Fruit fly (Drosophila melanogaster) whole organism, embryonic: Measurements from ENCODE around the gene alphaCOP.
A peak's percentile ranks its signal among the peaks of the same experiment; 100 is the strongest.

Source experiments
- B-H1 ChIP-seq: fragments of 200-800 bp; sonication (Bioruptor generic); IDR thresholded peaks from 3 replicates; pipeline ENCODE4 v1.3.6; 2022; ENCODE audit warnings: missing biosample characterization, missing genetic modification characterization
- CG10979 ChIP-seq: fragments of 200-800 bp; sonication (Bioruptor generic); optimal IDR thresholded peaks from 2 replicates; lab custom pipeline; 2018; ENCODE audit warnings: missing biosample characterization, mild to moderate bottlenecking, missing genetic modification characterization, moderate library complexity
- CG1233 ChIP-seq: fragments of 200-800 bp; sonication (Bioruptor generic); optimal IDR thresholded peaks from 4 replicates; lab custom pipeline; 2018; ENCODE audit warnings: missing biosample characterization, mild to moderate bottlenecking, missing genetic modification characterization
- CG13287 ChIP-seq: fragments of 200-800 bp; sonication (Bioruptor generic); IDR thresholded peaks from 2 replicates; pipeline ENCODE4 v1.3.6; 2022; ENCODE audit warnings: missing biosample characterization, missing genetic modification characterization; ENCODE audit not compliant: partially characterized antibody
- CG14710 ChIP-seq: fragments of 200-800 bp; sonication (Bioruptor generic); optimal IDR thresholded peaks from 3 replicates; lab custom pipeline; 2019; ENCODE audit warnings: missing biosample characterization, mild to moderate bottlenecking, missing genetic modification characterization, moderate library complexity
- CG15514 ChIP-seq: fragments of 200-800 bp; sonication (Bioruptor generic); optimal IDR thresholded peaks from 3 replicates; lab custom pipeline; 2017; ENCODE audit warnings: missing biosample characterization, missing genetic modification characterization, mild to moderate bottlenecking, moderate library complexity, missing genetic modification reagents
- CG17802 ChIP-seq: fragments of 200-800 bp; sonication (Bioruptor generic); optimal IDR thresholded peaks from 2 replicates; lab custom pipeline; 2018; ENCODE audit warnings: missing biosample characterization, mild to moderate bottlenecking, missing genetic modification characterization, moderate library complexity
- CG18619 ChIP-seq: fragments of 200-800 bp; sonication (Bioruptor generic); optimal IDR thresholded peaks from 3 replicates; lab custom pipeline; 2017; ENCODE audit warnings: missing biosample characterization, mild to moderate bottlenecking, missing genetic modification characterization
- CG18764 ChIP-seq: fragments of 200-800 bp; sonication (Bioruptor generic); optimal IDR thresholded peaks from 3 replicates; lab custom pipeline; 2016; ENCODE audit warnings: missing biosample characterization, missing genetic modification characterization
- CG2116 ChIP-seq: fragments of 200-800 bp; sonication (Bioruptor generic); optimal IDR thresholded peaks from 3 replicates; lab custom pipeline; 2018; ENCODE audit warnings: missing biosample characterization, mild to moderate bottlenecking, missing genetic modification characterization
- CG2678 ChIP-seq: fragments of 200-800 bp; sonication (Bioruptor generic); optimal IDR thresholded peaks from 3 replicates; lab custom pipeline; 2019; ENCODE audit warnings: missing biosample characterization, mild to moderate bottlenecking, missing genetic modification characterization, moderate library complexity
- CG2875 ChIP-seq: fragments of 200-800 bp; sonication (Bioruptor generic); optimal IDR thresholded peaks from 2 replicates; lab custom pipeline; 2017; ENCODE audit warnings: missing biosample characterization, mild to moderate bottlenecking, missing genetic modification characterization, missing genetic modification reagents
- CG31388 ChIP-seq: fragments of 200-800 bp; sonication (Bioruptor generic); optimal IDR thresholded peaks from 2 replicates; lab custom pipeline; 2016; ENCODE audit warnings: missing biosample characterization, missing genetic modification characterization
- CG34224 ChIP-seq: fragments of 200-800 bp; sonication (Bioruptor generic); IDR thresholded peaks from 3 replicates; pipeline ENCODE4 v1.3.6; 2022; ENCODE audit warnings: missing biosample characterization, missing genetic modification characterization; ENCODE audit not compliant: partially characterized antibody
- CG34422 ChIP-seq: fragments of 200-800 bp; sonication (Bioruptor generic); IDR thresholded peaks from 3 replicates; pipeline ENCODE4 v1.3.6; 2022; ENCODE audit warnings: missing biosample characterization, missing genetic modification characterization
- CG3726 ChIP-seq: fragments of 200-800 bp; sonication (Bioruptor generic); IDR thresholded peaks from 3 replicates; pipeline ENCODE4, ENCODE4 v1.3.6; 2022; ENCODE audit warnings: missing biosample characterization, missing genetic modification characterization
- CG3838 ChIP-seq: fragments of 200-800 bp; sonication (Bioruptor generic); optimal IDR thresholded peaks from 3 replicates; lab custom pipeline; 2016; ENCODE audit warnings: missing biosample characterization, missing genetic modification characterization
- CG4282 ChIP-seq: fragments of 200-800 bp; sonication (Bioruptor generic); optimal IDR thresholded peaks from 2 replicates; lab custom pipeline; 2016; ENCODE audit warnings: missing biosample characterization, missing genetic modification characterization
- CG4617 ChIP-seq: fragments of 200-800 bp; sonication (Bioruptor generic); optimal IDR thresholded peaks from 3 replicates; lab custom pipeline; 2016; ENCODE audit warnings: missing biosample characterization, missing genetic modification characterization, borderline replicate concordance
- CG4820 ChIP-seq: fragments of 200-800 bp; sonication (Bioruptor generic); optimal IDR thresholded peaks from 3 replicates; lab custom pipeline; 2016; ENCODE audit warnings: missing biosample characterization, missing genetic modification characterization
- CG6254 ChIP-seq: fragments of 200-800 bp; sonication (Bioruptor generic); optimal IDR thresholded peaks from 3 replicates; lab custom pipeline; 2017; ENCODE audit warnings: mild to moderate bottlenecking, missing biosample characterization, missing genetic modification reagents, missing genetic modification characterization
- CG7963 ChIP-seq: fragments of 200-800 bp; sonication (Bioruptor generic); IDR thresholded peaks from 3 replicates; pipeline ENCODE4 v1.3.6; 2022; ENCODE audit warnings: missing biosample characterization, missing genetic modification characterization; ENCODE audit not compliant: partially characterized antibody
- CG8944 ChIP-seq: fragments of 200-800 bp; sonication (Bioruptor generic); optimal IDR thresholded peaks from 3 replicates; lab custom pipeline; 2016; ENCODE audit warnings: missing biosample characterization, missing genetic modification characterization
- CG9437 ChIP-seq: fragments of 200-800 bp; sonication (Bioruptor generic); optimal IDR thresholded peaks from 2 replicates; lab custom pipeline; 2018; ENCODE audit warnings: missing biosample characterization, mild to moderate bottlenecking, missing genetic modification characterization
- CG9609 ChIP-seq: fragments of 200-800 bp; sonication (Bioruptor generic); optimal IDR thresholded peaks from 3 replicates; lab custom pipeline; 2016; ENCODE audit warnings: missing biosample characterization, missing genetic modification characterization
- CG9797 ChIP-seq: fragments of 200-800 bp; sonication (Bioruptor generic); optimal IDR thresholded peaks from 3 replicates; lab custom pipeline; 2018; ENCODE audit warnings: missing biosample characterization, mild to moderate bottlenecking, missing genetic modification characterization
- E2f2 ChIP-seq: fragments of 200-800 bp; sonication (Bioruptor generic); IDR thresholded peaks from 2 replicates; pipeline ENCODE4 v1.3.6; 2022; ENCODE audit warnings: missing biosample characterization, missing genetic modification characterization
- H2.0 ChIP-seq: fragments of 200-800 bp; sonication (Bioruptor generic); IDR thresholded peaks from 2 replicates; pipeline ENCODE4 v1.3.6; 2022; ENCODE audit warnings: missing biosample characterization, missing genetic modification characterization
- HHEX ChIP-seq: fragments of 200-800 bp; sonication (Bioruptor generic); optimal IDR thresholded peaks from 3 replicates; lab custom pipeline; 2017; ENCODE audit warnings: missing biosample characterization, mild to moderate bottlenecking, missing genetic modification characterization, missing genetic modification reagents
- NC2β ChIP-seq: fragments of 200-800 bp; sonication (Bioruptor generic); optimal IDR thresholded peaks from 2 replicates; lab custom pipeline; 2016; ENCODE audit warnings: missing biosample characterization, missing genetic modification characterization
- Opbp ChIP-seq: fragments of 200-800 bp; sonication (Bioruptor generic); IDR thresholded peaks from 3 replicates; pipeline ENCODE4 v1.3.6; 2022; ENCODE audit warnings: missing biosample characterization, missing genetic modification characterization; ENCODE audit not compliant: partially characterized antibody
- PHDP ChIP-seq: fragments of 200-800 bp; sonication (Bioruptor generic); optimal IDR thresholded peaks from 3 replicates; lab custom pipeline; 2018; ENCODE audit warnings: missing biosample characterization, mild to moderate bottlenecking, missing genetic modification characterization, moderate library complexity
- Scr ChIP-seq: fragments of 200-800 bp; sonication (Bioruptor generic); IDR thresholded peaks from 2 replicates; pipeline ENCODE4 v1.3.6; 2022; ENCODE audit warnings: missing biosample characterization, missing genetic modification characterization; ENCODE audit not compliant: partially characterized antibody
- Ssrp ChIP-seq: fragments of 200-800 bp; sonication (Bioruptor generic); optimal IDR thresholded peaks from 2 replicates; lab custom pipeline; 2018; ENCODE audit warnings: missing biosample characterization, mild to moderate bottlenecking, missing genetic modification characterization, moderate library complexity
- Stat92E ChIP-seq, 3 experiments: fragments of >200 bp in 2 of 3; fragments of 200-800 bp in 1 of 3; sonication (Bioruptor generic) in 1 of 3; optimal IDR thresholded peaks; 2 replicates each; lab custom pipeline; 2017 to 2019; ENCODE audit warnings: missing biosample characterization in 3 of 3, missing genetic modification characterization in 3 of 3, mild to moderate bottlenecking in 1 of 3, moderate library complexity in 1 of 3
- Tbp ChIP-seq: fragments of >200 bp; optimal IDR thresholded peaks from 2 replicates; lab custom pipeline; 2018; ENCODE audit warnings: missing biosample characterization, missing genetic modification characterization
- ash1 ChIP-seq: fragments of 200-800 bp; sonication (Bioruptor generic); optimal IDR thresholded peaks from 2 replicates; lab custom pipeline; 2018; ENCODE audit warnings: missing biosample characterization, mild to moderate bottlenecking, missing genetic modification characterization
- ci ChIP-seq: fragments of 200-800 bp; sonication (Bioruptor generic); IDR thresholded peaks from 3 replicates; pipeline ENCODE4 v1.3.6; 2022; ENCODE audit warnings: missing biosample characterization, missing genetic modification characterization
- croc ChIP-seq: fragments of 200-800 bp; sonication (Bioruptor generic); conservative IDR thresholded peaks from 3 replicates; pipeline ENCODE4 v1.3.6; 2022; ENCODE audit warnings: missing biosample characterization, missing genetic modification characterization
- emc ChIP-seq: fragments of 200-800 bp; sonication (Bioruptor generic); optimal IDR thresholded peaks from 2 replicates; lab custom pipeline; 2016; ENCODE audit warnings: missing biosample characterization, missing genetic modification characterization
- ems ChIP-seq: fragments of 200-800 bp; sonication (Bioruptor generic); optimal IDR thresholded peaks from 3 replicates; lab custom pipeline; 2016; ENCODE audit warnings: missing biosample characterization, missing genetic modification characterization
- jing ChIP-seq: fragments of 200-800 bp; sonication (Bioruptor generic); optimal IDR thresholded peaks from 2 replicates; lab custom pipeline; 2018; ENCODE audit warnings: missing biosample characterization, mild to moderate bottlenecking, missing genetic modification characterization
- jumu ChIP-seq: fragments of 200-800 bp; sonication (Bioruptor generic); optimal IDR thresholded peaks from 3 replicates; lab custom pipeline; 2016; ENCODE audit warnings: missing biosample characterization, missing genetic modification characterization
- lab ChIP-seq: fragments of 200-800 bp; sonication (Bioruptor generic); optimal IDR thresholded peaks from 3 replicates; lab custom pipeline; 2017; ENCODE audit warnings: missing biosample characterization, missing genetic modification characterization, mild to moderate bottlenecking, moderate library complexity, missing genetic modification reagents
- nau ChIP-seq: fragments of 200-800 bp; sonication (Bioruptor generic); optimal IDR thresholded peaks from 3 replicates; lab custom pipeline; 2017; ENCODE audit warnings: missing biosample characterization, mild to moderate bottlenecking, missing genetic modification characterization, missing genetic modification reagents
- phol ChIP-seq: fragments of 200-800 bp; sonication (Bioruptor generic); optimal IDR thresholded peaks from 3 replicates; lab custom pipeline; 2018; ENCODE audit warnings: missing biosample characterization, mild to moderate bottlenecking, missing genetic modification characterization, moderate library complexity
- rib ChIP-seq: fragments of 200-800 bp; sonication (Bioruptor generic); IDR thresholded peaks from 2 replicates; pipeline ENCODE4 v1.3.6; 2022; ENCODE audit warnings: missing biosample characterization, missing genetic modification characterization
- row ChIP-seq: fragments of 200-800 bp; sonication (Bioruptor generic); IDR thresholded peaks from 3 replicates; pipeline ENCODE4 v1.3.6; 2022; ENCODE audit warnings: missing biosample characterization, missing genetic modification characterization
- sens ChIP-seq: fragments of 200-800 bp; sonication (Bioruptor generic); peaks from one replicate; lab custom pipeline; 2016; ENCODE audit warnings: missing biosample characterization, missing genetic modification characterization
- sna ChIP-seq: fragments of 200-800 bp; sonication (Bioruptor generic); IDR thresholded peaks from 2 replicates; pipeline ENCODE4 v1.3.6; 2022; ENCODE audit warnings: missing biosample characterization, missing genetic modification characterization; ENCODE audit not compliant: partially characterized antibody

Gene alphaCOP

DNA sequence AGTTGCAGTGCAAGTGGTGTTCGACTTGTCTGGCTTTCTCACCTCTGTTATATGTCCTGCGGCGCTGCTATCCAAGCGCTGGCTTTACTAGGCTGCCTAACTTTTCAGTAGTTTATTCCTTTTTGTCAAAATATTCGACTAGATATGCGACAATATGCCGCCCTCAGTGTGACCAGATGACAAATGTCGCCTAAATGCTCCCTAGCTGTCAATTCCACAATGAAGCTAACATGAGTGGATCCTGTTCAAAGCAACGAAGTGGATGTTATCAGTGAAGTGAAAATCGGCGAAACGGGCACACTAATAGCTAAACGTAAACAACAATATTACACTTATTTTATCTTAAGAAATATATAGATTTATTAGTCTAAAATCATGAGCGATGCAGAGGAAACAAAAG lies 19.9 kb upstream of the alphaCOP start, which contains the start of the genes Srrm234 and CG7974 (continued):
- TF ChIP-seq CG13287 (GFP tag; lab: Robert Waterston, UW) = peak; percentile 69
- peak; percentile 14 for TF ChIP-seq NC2β
- no peak for TF ChIP-seq ci
- TF ChIP-seq CG18619 = no peak
- no peak for TF ChIP-seq CG4820 (GFP tag; lab: Kevin White, UChicago)
- TF ChIP-seq lab (GFP tag; lab: Kevin White, UChicago) = no peak
- TF ChIP-seq CG10979 = peak; percentile 6
- TF ChIP-seq E2f2 = peak; percentile 55
- TF ChIP-seq CG34224 (GFP tag; lab: Robert Waterston, UW) = peak; percentile 36; the same call in 1 of the 3 replicates
- TF ChIP-seq CG15514 (GFP tag; lab: Kevin White, UChicago) = peak; percentile 93
- peak; percentile 39; the same call in 1 of the 2 replicates for TF ChIP-seq sna
- TF ChIP-seq jing (GFP tag; lab: Kevin White, UChicago) = no peak
- peak; percentile 78 for TF ChIP-seq CG4617 (GFP tag; lab: Kevin White, UChicago)
- no peak for TF ChIP-seq CG3838 (GFP tag; lab: Kevin White, UChicago)
- peak; percentile 29; the same call in 1 of the 3 replicates for TF ChIP-seq row (GFP tag; lab: Robert Waterston, UW)
- TF ChIP-seq CG6254 (GFP tag; lab: Kevin White, UChicago) = no peak
- peak; percentile 53 for TF ChIP-seq phol (tag; lab: Kevin White, UChicago)
- no peak for TF ChIP-seq ems (GFP tag; lab: Kevin White, UChicago)
- TF ChIP-seq PHDP (tag; lab: Kevin White, UChicago) = no peak
- no peak for TF ChIP-seq CG8944
- no peak for TF ChIP-seq CG17802 (tag; lab: Kevin White, UChicago)
- TF ChIP-seq CG18764 (GFP tag; lab: Kevin White, UChicago) = no peak
- no peak for TF ChIP-seq nau (GFP tag; lab: Kevin White, UChicago)
- no peak for TF ChIP-seq CG1233
- no peak for TF ChIP-seq B-H1
- no peak for TF ChIP-seq rib
- no peak for TF ChIP-seq croc (GFP tag; lab: Robert Waterston, UW)
- TF ChIP-seq CG34422 (GFP tag; lab: Robert Waterston, UW) = no peak
- TF ChIP-seq ash1 (GFP tag; lab: Kevin White, UChicago) = no peak
- no peak for TF ChIP-seq CG3726 (GFP tag; lab: Robert Waterston, UW)
- no peak for TF ChIP-seq CG2875 (GFP tag; lab: Kevin White, UChicago)
- no peak for TF ChIP-seq CG2678 (tag; lab: Kevin White, UChicago)
- no peak for TF ChIP-seq H2.0 (GFP tag; lab: Robert Waterston, UW)
- peak; percentile 34; the same call in 1 of the 2 replicates for TF ChIP-seq Scr (GFP tag; lab: Robert Waterston, UW)
- TF ChIP-seq Tbp = no peak
- no peak for TF ChIP-seq HHEX (GFP tag; lab: Kevin White, UChicago)
- TF ChIP-seq Ssrp (tag; lab: Kevin White, UChicago) = no peak
- TF ChIP-seq Opbp (GFP tag; lab: Robert Waterston, UW) = peak; percentile 51; the same call in 1 of the 3 replicates
- no peak for TF ChIP-seq emc
- no peak for TF ChIP-seq jumu (GFP tag; lab: Kevin White, UChicago)
- no peak for TF ChIP-seq CG31388 (GFP tag; lab: Kevin White, UChicago)
- TF ChIP-seq CG4282 (GFP tag; lab: Kevin White, UChicago) = no peak
- TF ChIP-seq CG2116 (GFP tag; lab: Kevin White, UChicago) = peak; percentile 18
- TF ChIP-seq CG9437 (GFP tag; lab: Kevin White, UChicago) = peak; percentile 83
- TF ChIP-seq CG14710 (tag; lab: Kevin White, UChicago) = peak; percentile 49
- no peak for TF ChIP-seq Stat92E (GFP tag; optimal IDR thresholded peaks at IDR 0.05; lab: Kevin White, UChicago)
- peak; percentile 93 for TF ChIP-seq CG9797 (GFP tag; lab: Kevin White, UChicago)
- peak; percentile 54 for TF ChIP-seq sens (GFP tag; lab: Kevin White, UChicago)
- TF ChIP-seq CG7963 (GFP tag; lab: Robert Waterston, UW) = no peak
- TF ChIP-seq CG9609 = no peak
